Worm (Caenorhabditis elegans): ENCODE measurements around the gene srj-50.

- TF ChIP-seq unc-39 (tag; optimal IDR thresholded peaks at IDR 0.05) (no peak), snpc-4 (tag; optimal IDR thresholded peaks at IDR 0.05) (no peak), lsy-2 (tag; optimal IDR thresholded peaks at IDR 0.05) (no peak), tbx-8 (GFP tag; optimal IDR thresholded peaks at IDR 0.05) (no peak), ham-2 (GFP tag; optimal IDR thresholded peaks at IDR 0.05) (no peak), sptf-1 (tag; optimal IDR thresholded peaks at IDR 0.05) (no peak), nhr-12 (tag; optimal IDR thresholded peaks at IDR 0.05) (no peak), unc-62 (GFP tag; optimal IDR thresholded peaks at IDR 0.05) (no peak), lin-13 (tag; optimal IDR thresholded peaks at IDR 0.05) (no peak), nhr-237 (tag; optimal IDR thresholded peaks at IDR 0.05) (no peak)
Measured at ce11 chrV:2792958-2793357, 39.8 kb upstream of the srj-50 start.

Data from whole organism, mixed stage, embryonic.